Worm (Caenorhabditis elegans) whole organism, late embryonic: ENCODE data around the gene lgc-49.

Source experiments
- ceh-48 ChIP-seq: sonication (generic microtip); optimal IDR thresholded peaks from 2 replicates; lab custom pipeline; 2016; ENCODE audit warnings: missing genetic modification characterization, inconsistent platforms, missing compliant biosample characterization
- fax-1 ChIP-seq: sonication (generic microtip); optimal IDR thresholded peaks from 2 replicates; lab custom pipeline; 2016; ENCODE audit warnings: missing genotype, missing genetic modification characterization, missing compliant biosample characterization
- fkh-10 ChIP-seq: fragments of 150-350 bp; optimal IDR thresholded peaks from 2 replicates; lab custom pipeline; 2014; ENCODE audit warnings: missing biosample characterization, missing genetic modification reagents, missing genetic modification characterization
- pag-3 ChIP-seq: sonication (generic microtip); optimal IDR thresholded peaks from 2 replicates; lab custom pipeline; 2016; ENCODE audit warnings: missing compliant biosample characterization, missing genetic modification characterization, borderline replicate concordance
- pha-4 ChIP-seq: fragments of 150-350 bp; optimal IDR thresholded peaks from 2 replicates; lab custom pipeline; 2018; ENCODE audit warnings: missing biosample characterization, missing genetic modification reagents, missing genetic modification characterization
- pros-1 ChIP-seq: fragments of 150-350 bp; optimal IDR thresholded peaks from 2 replicates; lab custom pipeline; 2014; ENCODE audit warnings: missing biosample characterization, missing genetic modification reagents, missing genetic modification characterization
- rnt-1 ChIP-seq: sonication (generic microtip); optimal IDR thresholded peaks from 2 replicates; lab custom pipeline; 2016; ENCODE audit warnings: missing genetic modification characterization, missing compliant biosample characterization
- sox-4 ChIP-seq: sonication (generic microtip); optimal IDR thresholded peaks from 2 replicates; lab custom pipeline; 2017; ENCODE audit warnings: mild to moderate bottlenecking, missing genetic modification characterization, inconsistent platforms, missing compliant biosample characterization
- ttx-3 ChIP-seq: sonication (generic microtip); optimal IDR thresholded peaks from 2 replicates; lab custom pipeline; 2016; ENCODE audit warnings: missing genetic modification reagents, missing genetic modification characterization, missing compliant biosample characterization

ce11 chrV:11231177-11231576 is 40.1 kb downstream of the lgc-49 start:
- TF ChIP-seq fax-1 (tag; lab: Kevin White, UChicago): no peak
- no peak for TF ChIP-seq rnt-1 (tag; lab: Kevin White, UChicago)
- TF ChIP-seq sox-4 (tag; lab: Kevin White, UChicago): no peak
- no peak for TF ChIP-seq pros-1 (tag; lab: Kevin White, UChicago)
- TF ChIP-seq pag-3 (tag; lab: Kevin White, UChicago): no peak
- no peak for TF ChIP-seq pha-4
- TF ChIP-seq ceh-48 (tag; lab: Kevin White, UChicago): no peak
- no peak for TF ChIP-seq fkh-10 (GFP tag; lab: Kevin White, UChicago)
- no peak for TF ChIP-seq ttx-3 (tag; lab: Kevin White, UChicago)
